Worm (Caenorhabditis elegans): ENCODE measurements around the gene cam-1.

- no peak for TF ChIP-seq nhr-28 (tag; optimal IDR thresholded peaks at IDR 0.05)
- no peak for TF ChIP-seq ztf-11 (tag; optimal IDR thresholded peaks at IDR 0.05)
- no peak for TF ChIP-seq elt-1 (tag; optimal IDR thresholded peaks at IDR 0.05; ENCODE audit: borderline replicate concordance, insufficient read depth)
- no peak for TF ChIP-seq nhr-237 (tag; optimal IDR thresholded peaks at IDR 0.05)
- TF ChIP-seq sptf-1 (tag; optimal IDR thresholded peaks at IDR 0.05), result no peak
- TF ChIP-seq elt-3 (tag; optimal IDR thresholded peaks at IDR 0.05), result no peak
- no peak for TF ChIP-seq lsy-2 (tag; optimal IDR thresholded peaks at IDR 0.05)
- no peak for TF ChIP-seq tbx-8 (GFP tag; optimal IDR thresholded peaks at IDR 0.05)
- no peak for TF ChIP-seq cnd-1 (tag; optimal IDR thresholded peaks at IDR 0.05)
- TF ChIP-seq lin-13 (tag; optimal IDR thresholded peaks at IDR 0.05), result no peak
- TF ChIP-seq ceh-43 (GFP tag; optimal IDR thresholded peaks at IDR 0.05), result no peak
Observed at ce11 chrII:9333714-9334113, 23.6 kb upstream of the cam-1 start, which contains the start of gene scp-1.

Data from whole organism, mixed stage, embryonic.